Fruit fly (Drosophila melanogaster) whole organism, pupa: ENCODE results near the gene PH4alphaNE1.

Experiments used
- CG12605 ChIP-seq: fragments of 200-800 bp; sonication (Bioruptor generic); IDR thresholded peaks from 2 replicates; pipeline ENCODE4 v1.3.6; 2022; ENCODE audit warnings: missing biosample characterization, missing genetic modification characterization
- CG13204 ChIP-seq: fragments of 200-800 bp; sonication (Bioruptor generic); optimal IDR thresholded peaks from 2 replicates; lab custom pipeline; 2018; ENCODE audit warnings: missing biosample characterization, mild to moderate bottlenecking, missing genetic modification characterization, moderate library complexity
- CG32121 ChIP-seq: fragments of 200-800 bp; sonication (Bioruptor generic); IDR thresholded peaks from 2 replicates; pipeline ENCODE4 v1.3.6; 2022; ENCODE audit warnings: missing biosample characterization, missing genetic modification characterization
- CG34367 ChIP-seq: fragments of 200-800 bp; sonication (Bioruptor generic); optimal IDR thresholded peaks from 2 replicates; lab custom pipeline; 2018; ENCODE audit warnings: missing biosample characterization, mild to moderate bottlenecking, missing genetic modification characterization
- CG8159 ChIP-seq: fragments of 200-800 bp; sonication (Bioruptor generic); optimal IDR thresholded peaks from 3 replicates; lab custom pipeline; 2018; ENCODE audit warnings: missing biosample characterization, mild to moderate bottlenecking, missing genetic modification characterization, moderate library complexity
- CG8301 ChIP-seq: fragments of 200-800 bp; sonication (Bioruptor generic); optimal IDR thresholded peaks from 2 replicates; lab custom pipeline; 2018; ENCODE audit warnings: missing biosample characterization, mild to moderate bottlenecking, missing genetic modification characterization
- CG9948 ChIP-seq: fragments of 200-800 bp; sonication (Bioruptor generic); optimal IDR thresholded peaks from 2 replicates; lab custom pipeline; 2018; ENCODE audit warnings: missing biosample characterization, mild to moderate bottlenecking, missing genetic modification characterization, moderate library complexity
- EcR ChIP-seq: fragments of 200-800 bp; sonication (Bioruptor generic); optimal IDR thresholded peaks from 3 replicates; lab custom pipeline; 2019; ENCODE audit warnings: missing biosample characterization, missing genetic modification characterization, mild to moderate bottlenecking, moderate library complexity, missing genetic modification reagents
- Ets98B ChIP-seq: fragments of 200-800 bp; sonication (Bioruptor generic); IDR thresholded peaks from 2 replicates; pipeline ENCODE4 v1.3.6; 2022; ENCODE audit warnings: missing biosample characterization, missing genetic modification characterization

DNA sequence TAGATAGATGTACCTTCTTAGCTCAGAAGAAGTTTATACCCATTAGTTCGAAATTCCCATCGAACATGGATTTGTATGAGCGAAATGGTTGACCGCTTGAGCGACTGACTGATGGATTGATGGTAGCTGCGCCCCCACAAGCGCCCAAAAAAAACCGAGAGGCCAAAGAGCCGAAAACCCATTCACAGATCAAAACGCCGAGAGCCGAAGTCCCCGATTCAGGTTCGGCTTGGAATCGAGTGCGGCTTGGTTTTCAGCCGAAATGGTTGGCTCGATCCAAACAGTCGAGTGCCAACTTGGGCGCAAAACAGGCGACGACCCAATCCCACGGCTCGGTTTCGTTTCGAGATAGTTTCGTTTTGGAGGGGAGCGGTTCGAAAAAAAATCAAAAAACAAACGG, 39.9 kb downstream of the PH4alphaNE1 start:
- TF ChIP-seq EcR (GFP tag; lab: Kevin White, UChicago) (no peak), CG13204 (GFP tag; lab: Kevin White, UChicago) (no peak), Ets98B (GFP tag; lab: Robert Waterston, UW) (no peak; the same call in 1 of the 2 replicates), CG12605 (GFP tag; lab: Robert Waterston, UW) (no peak), CG8301 (tag; lab: Kevin White, UChicago) (no peak), CG9948 (no peak), CG8159 (tag; lab: Kevin White, UChicago) (no peak), CG32121 (GFP tag; lab: Robert Waterston, UW) (0 out of 2 replicates have a peak, but pooled peaks have one; percentile 41), CG34367 (tag; lab: Kevin White, UChicago) (no peak)
